Fruit fly (Drosophila melanogaster) whole organism, embryonic: ENCODE measurements around the gene wam.
A peak's percentile ranks its signal among the peaks of the same experiment; 100 is the strongest.

Source experiments
- BEAF-32 ChIP-seq: fragments of 200-800 bp; sonication (Bioruptor generic); optimal IDR thresholded peaks from 3 replicates; lab custom pipeline; 2017; ENCODE audit warnings: missing biosample characterization, missing genetic modification characterization, mild to moderate bottlenecking, moderate library complexity, missing genetic modification reagents
- CG11695 ChIP-seq: fragments of 200-800 bp; sonication (Bioruptor generic); IDR thresholded peaks from 3 replicates; pipeline ENCODE4 v1.3.6; 2022; ENCODE audit warnings: missing biosample characterization, missing genetic modification characterization
- CG11723 ChIP-seq: fragments of 200-800 bp; sonication (Bioruptor generic); optimal IDR thresholded peaks from 2 replicates; lab custom pipeline; 2017; ENCODE audit warnings: missing biosample characterization, mild to moderate bottlenecking, missing genetic modification characterization
- CG12744 ChIP-seq: fragments of 200-800 bp; sonication (Bioruptor generic); optimal IDR thresholded peaks from 2 replicates; lab custom pipeline; 2016; ENCODE audit warnings: missing biosample characterization, missing genetic modification characterization
- CG1647 ChIP-seq: fragments of 200-800 bp; sonication (Bioruptor generic); optimal IDR thresholded peaks from 3 replicates; lab custom pipeline; 2016; ENCODE audit warnings: missing biosample characterization, missing genetic modification characterization
- CG17912 ChIP-seq: fragments of 200-800 bp; sonication (Bioruptor generic); optimal IDR thresholded peaks from 2 replicates; lab custom pipeline; 2018; ENCODE audit warnings: missing biosample characterization, mild to moderate bottlenecking, missing genetic modification characterization
- CG30020 ChIP-seq: fragments of 200-800 bp; optimal IDR thresholded peaks from 2 replicates; lab custom pipeline; 2019; ENCODE audit warnings: missing biosample characterization, mild to moderate bottlenecking, missing genetic modification characterization, moderate library complexity
- CG31365 ChIP-seq: fragments of 200-800 bp; sonication (Bioruptor generic); optimal IDR thresholded peaks from 2 replicates; lab custom pipeline; 2018; ENCODE audit warnings: missing biosample characterization, mild to moderate bottlenecking, missing genetic modification characterization
- CG34224 ChIP-seq: fragments of 200-800 bp; sonication (Bioruptor generic); IDR thresholded peaks from 3 replicates; pipeline ENCODE4 v1.3.6; 2022; ENCODE audit warnings: missing biosample characterization, missing genetic modification characterization; ENCODE audit not compliant: partially characterized antibody
- CG34422 ChIP-seq: fragments of 200-800 bp; sonication (Bioruptor generic); IDR thresholded peaks from 3 replicates; pipeline ENCODE4 v1.3.6; 2022; ENCODE audit warnings: missing biosample characterization, missing genetic modification characterization
- CG3847 ChIP-seq: fragments of 200-800 bp; sonication (Bioruptor generic); IDR thresholded peaks from 2 replicates; pipeline ENCODE4 v1.3.6; 2022; ENCODE audit warnings: missing biosample characterization, missing genetic modification characterization
- CG43689 ChIP-seq: fragments of 200-800 bp; sonication (Bioruptor generic); IDR thresholded peaks from 2 replicates; pipeline ENCODE4 v1.3.6; 2022; ENCODE audit warnings: missing biosample characterization, missing genetic modification characterization
- CG4730 ChIP-seq: fragments of 200-800 bp; sonication (Bioruptor generic); IDR thresholded peaks from 2 replicates; pipeline ENCODE4 v1.3.6; 2022; ENCODE audit warnings: missing biosample characterization, missing genetic modification characterization
- CG6683 ChIP-seq: fragments of 200-800 bp; sonication (Bioruptor generic); optimal IDR thresholded peaks from 2 replicates; lab custom pipeline; 2017; ENCODE audit warnings: missing biosample characterization, mild to moderate bottlenecking, missing genetic modification characterization, missing genetic modification reagents
- CG7372 ChIP-seq: fragments of 200-800 bp; sonication (Bioruptor generic); IDR thresholded peaks from 2 replicates; pipeline ENCODE4 v1.3.6; 2022; ENCODE audit warnings: missing biosample characterization, missing genetic modification characterization
- CHES-1-like ChIP-seq: fragments of 200-800 bp; sonication (Bioruptor generic); optimal IDR thresholded peaks from 2 replicates; lab custom pipeline; 2016; ENCODE audit warnings: missing biosample characterization, missing genetic modification characterization
- Dad ChIP-seq: fragments of 200-800 bp; sonication (Bioruptor generic); optimal IDR thresholded peaks from 3 replicates; lab custom pipeline; 2016; ENCODE audit warnings: missing biosample characterization, missing genetic modification characterization
- Deaf1 ChIP-seq: fragments of 200-800 bp; optimal IDR thresholded peaks from 3 replicates; lab custom pipeline; 2019; ENCODE audit warnings: missing biosample characterization, mild to moderate bottlenecking, missing genetic modification characterization, moderate library complexity
- Drgx ChIP-seq: fragments of 200-800 bp; sonication (Bioruptor generic); IDR thresholded peaks from 2 replicates; pipeline ENCODE4 v1.3.6; 2022; ENCODE audit warnings: missing biosample characterization, missing genetic modification characterization
- Hr39 ChIP-seq: fragments of >200 bp; optimal IDR thresholded peaks from 2 replicates; lab custom pipeline; 2017
- Hsf ChIP-seq: fragments of 200-800 bp; sonication (Bioruptor generic); optimal IDR thresholded peaks from 3 replicates; lab custom pipeline; 2016; ENCODE audit warnings: missing biosample characterization, missing genetic modification characterization
- Kr ChIP-seq: fragments of 200-800 bp; sonication (Bioruptor generic); optimal IDR thresholded peaks from 2 replicates; lab custom pipeline; 2017; ENCODE audit warnings: missing biosample characterization, mild to moderate bottlenecking, missing genetic modification characterization
- Lim3 ChIP-seq: fragments of 200-800 bp; sonication (Bioruptor generic); IDR thresholded peaks from 2 replicates; pipeline ENCODE4 v1.3.6; 2022; ENCODE audit warnings: missing biosample characterization, missing genetic modification characterization
- MESR4 ChIP-seq: fragments of 200-800 bp; sonication (Bioruptor generic); optimal IDR thresholded peaks from 2 replicates; lab custom pipeline; 2018; ENCODE audit warnings: missing biosample characterization, mild to moderate bottlenecking, missing genetic modification characterization, moderate library complexity
- Meics ChIP-seq: fragments of 200-800 bp; sonication (Bioruptor generic); optimal IDR thresholded peaks from 2 replicates; lab custom pipeline; 2017; ENCODE audit warnings: missing biosample characterization, mild to moderate bottlenecking, missing genetic modification characterization
- NfI ChIP-seq: fragments of 200-800 bp; sonication (Bioruptor generic); optimal IDR thresholded peaks from 3 replicates; lab custom pipeline; 2018; ENCODE audit warnings: missing biosample characterization, mild to moderate bottlenecking, missing genetic modification characterization, moderate library complexity
- Poxn ChIP-seq: fragments of 200-800 bp; sonication (Bioruptor generic); IDR thresholded peaks from 2 replicates; pipeline ENCODE4 v1.3.6; 2022; ENCODE audit warnings: missing biosample characterization, missing genetic modification characterization
- Rx ChIP-seq: fragments of 200-800 bp; sonication (Bioruptor generic); IDR thresholded peaks from 2 replicates; pipeline ENCODE4 v1.3.6; 2022; ENCODE audit warnings: missing biosample characterization, missing genetic modification characterization
- Sry-δ ChIP-seq: fragments of 200-800 bp; sonication (Bioruptor generic); optimal IDR thresholded peaks from 2 replicates; lab custom pipeline; 2016; ENCODE audit warnings: missing biosample characterization, missing genetic modification characterization
- Stat92E ChIP-seq, 3 experiments: fragments of >200 bp in 2 of 3; fragments of 200-800 bp in 1 of 3; sonication (Bioruptor generic) in 1 of 3; optimal IDR thresholded peaks; 2 replicates each; lab custom pipeline; 2017 to 2019; ENCODE audit warnings: missing biosample characterization in 3 of 3, missing genetic modification characterization in 3 of 3, mild to moderate bottlenecking in 1 of 3, moderate library complexity in 1 of 3
- corto ChIP-seq: fragments of 200-800 bp; sonication (Bioruptor generic); optimal IDR thresholded peaks from 2 replicates; lab custom pipeline; 2016; ENCODE audit warnings: missing biosample characterization, mild to moderate bottlenecking, missing genetic modification characterization, moderate library complexity
- dan ChIP-seq: fragments of 200-800 bp; sonication (Bioruptor generic); IDR thresholded peaks from 2 replicates; pipeline ENCODE4 v1.3.6; 2022; ENCODE audit warnings: missing biosample characterization, missing genetic modification characterization
- emc ChIP-seq: fragments of 200-800 bp; sonication (Bioruptor generic); optimal IDR thresholded peaks from 2 replicates; lab custom pipeline; 2016; ENCODE audit warnings: missing biosample characterization, missing genetic modification characterization
- en ChIP-seq: fragments of 200-800 bp; sonication (Bioruptor generic); optimal IDR thresholded peaks from 2 replicates; lab custom pipeline; 2016; ENCODE audit warnings: missing biosample characterization, missing genetic modification characterization
- gcm2 ChIP-seq: fragments of 200-800 bp; sonication (Bioruptor generic); optimal IDR thresholded peaks from 2 replicates; lab custom pipeline; 2016; ENCODE audit warnings: missing biosample characterization, missing genetic modification characterization
- gem ChIP-seq: fragments of 200-800 bp; sonication (Bioruptor generic); optimal IDR thresholded peaks from 2 replicates; lab custom pipeline; 2019; ENCODE audit warnings: missing biosample characterization, mild to moderate bottlenecking, missing genetic modification characterization, moderate library complexity
- hb ChIP-seq: fragments of 200-800 bp; sonication (Bioruptor generic); IDR thresholded peaks from 3 replicates; pipeline ENCODE4 v1.3.6; 2022; ENCODE audit warnings: missing biosample characterization, missing genetic modification characterization; ENCODE audit not compliant: partially characterized antibody
- jigr1 ChIP-seq: fragments of 200-800 bp; sonication (Bioruptor generic); IDR thresholded peaks from 3 replicates; pipeline ENCODE4 v1.3.6; 2022; ENCODE audit warnings: missing biosample characterization, missing genetic modification characterization
- lilli ChIP-seq: fragments of 200-800 bp; sonication (Bioruptor generic); optimal IDR thresholded peaks from 3 replicates; lab custom pipeline; 2016; ENCODE audit warnings: missing biosample characterization, missing genetic modification characterization
- lmd ChIP-seq: fragments of 200-800 bp; sonication (Bioruptor generic); IDR thresholded peaks from 2 replicates; pipeline ENCODE4 v1.3.6; 2022; ENCODE audit warnings: missing biosample characterization, missing genetic modification characterization
- maf-S ChIP-seq: fragments of 200-800 bp; sonication (Bioruptor generic); optimal IDR thresholded peaks from 2 replicates; lab custom pipeline; 2016; ENCODE audit warnings: missing biosample characterization, missing genetic modification characterization
- nau ChIP-seq: fragments of 200-800 bp; sonication (Bioruptor generic); optimal IDR thresholded peaks from 3 replicates; lab custom pipeline; 2017; ENCODE audit warnings: missing biosample characterization, mild to moderate bottlenecking, missing genetic modification characterization, missing genetic modification reagents
- nom ChIP-seq: fragments of 200-800 bp; sonication (Bioruptor generic); optimal IDR thresholded peaks from 2 replicates; lab custom pipeline; 2017; ENCODE audit warnings: missing biosample characterization, missing genetic modification characterization, mild to moderate bottlenecking, moderate library complexity, missing genetic modification reagents
- onecut ChIP-seq: fragments of 200-800 bp; sonication (Bioruptor generic); IDR thresholded peaks from 2 replicates; pipeline ENCODE4 v1.3.6; 2022; ENCODE audit warnings: missing biosample characterization, missing genetic modification characterization
- scrt ChIP-seq: fragments of 200-800 bp; sonication (Bioruptor generic); optimal IDR thresholded peaks from 2 replicates; lab custom pipeline; 2018; ENCODE audit warnings: missing biosample characterization, mild to moderate bottlenecking, missing genetic modification characterization, moderate library complexity
- shn ChIP-seq: fragments of 200-800 bp; sonication (Bioruptor generic); optimal IDR thresholded peaks from 3 replicates; lab custom pipeline; 2016; ENCODE audit warnings: missing biosample characterization, missing genetic modification characterization
- so ChIP-seq: fragments of 200-800 bp; sonication (Bioruptor generic); IDR thresholded peaks from 3 replicates; pipeline ENCODE4 v1.3.6; 2022; ENCODE audit warnings: missing biosample characterization, missing genetic modification characterization
- sqz ChIP-seq: fragments of 200-800 bp; sonication (Bioruptor generic); optimal IDR thresholded peaks from 3 replicates; lab custom pipeline; 2018; ENCODE audit warnings: missing biosample characterization, mild to moderate bottlenecking, missing genetic modification characterization
- tup ChIP-seq: fragments of 200-800 bp; sonication (Bioruptor generic); optimal IDR thresholded peaks from 2 replicates; lab custom pipeline; 2016; ENCODE audit warnings: missing biosample characterization, mild to moderate bottlenecking, missing genetic modification characterization, moderate library complexity
- z ChIP-seq: fragments of 200-800 bp; sonication (Bioruptor generic); IDR thresholded peaks from 3 replicates; pipeline ENCODE4 v1.3.6; 2022; ENCODE audit warnings: missing biosample characterization, missing genetic modification characterization
- zf30C ChIP-seq: fragments of 200-800 bp; sonication (Bioruptor generic); optimal IDR thresholded peaks from 3 replicates; lab custom pipeline; 2018; ENCODE audit warnings: missing biosample characterization, mild to moderate bottlenecking, missing genetic modification characterization

Gene wam

DNA sequence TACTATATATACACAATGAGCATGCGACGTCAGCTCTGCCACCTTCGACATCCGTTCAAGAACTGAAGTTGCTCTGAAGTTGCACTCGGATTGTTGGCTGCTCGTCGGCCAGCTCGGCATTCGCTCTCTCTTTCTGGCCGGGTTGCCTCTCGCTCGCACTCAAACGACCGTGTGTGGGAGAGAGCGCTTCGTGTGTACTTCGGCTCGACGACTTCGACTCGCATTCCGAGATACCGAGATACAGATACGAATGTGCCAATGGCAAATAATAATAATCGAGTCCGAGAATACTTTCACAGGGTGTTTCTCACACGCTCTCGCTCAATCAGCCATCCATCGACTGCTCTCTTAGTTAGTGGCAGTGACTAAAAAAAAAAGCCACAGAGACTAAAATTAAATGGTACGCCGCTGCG, 7.5 kb upstream of the wam start (continued):
- TF ChIP-seq NfI (GFP tag; lab: Kevin White, UChicago), result peak; percentile 9
- no peak for TF ChIP-seq maf-S (GFP tag; lab: Kevin White, UChicago)
- TF ChIP-seq lmd (GFP tag; lab: Robert Waterston, UW), result 0 out of 2 replicates have a peak, but pooled peaks have one; percentile 11
- peak; percentile 5 for TF ChIP-seq CG12744
- peak; percentile 52; the same call in 1 of the 2 replicates for TF ChIP-seq Drgx (GFP tag; lab: Robert Waterston, UW)
- peak; percentile 30 for TF ChIP-seq scrt (GFP tag; lab: Kevin White, UChicago)
- no peak for TF ChIP-seq CG6683 (GFP tag; lab: Kevin White, UChicago)
- no peak for TF ChIP-seq CG4730 (GFP tag; lab: Robert Waterston, UW)
- TF ChIP-seq emc (GFP tag; lab: Kevin White, UChicago), result no peak
- peak; percentile 85 for TF ChIP-seq nom (GFP tag; lab: Kevin White, UChicago)
- no peak for TF ChIP-seq CG30020 (tag; lab: Kevin White, UChicago)
- TF ChIP-seq z (GFP tag; lab: Robert Waterston, UW), result peak; percentile 84
- TF ChIP-seq sqz (GFP tag; lab: Kevin White, UChicago), result peak; percentile 49
- TF ChIP-seq CG43689, result no peak
- TF ChIP-seq Deaf1 (tag; lab: Kevin White, UChicago), result peak; percentile 100
- TF ChIP-seq Hr39 (lab: Kevin White, UChicago), result no peak
- no peak for TF ChIP-seq corto (GFP tag; lab: Kevin White, UChicago)
- TF ChIP-seq CG17912 (GFP tag; lab: Kevin White, UChicago), result peak; percentile 45
- no peak for TF ChIP-seq Rx
- TF ChIP-seq Meics, result peak; percentile 26
- 0 out of 2 replicates have a peak, but pooled peaks have one; percentile 16 for TF ChIP-seq CG7372 (GFP tag; lab: Robert Waterston, UW)
- TF ChIP-seq dan (GFP tag; lab: Robert Waterston, UW), result no peak
- TF ChIP-seq Hsf (GFP tag; lab: Kevin White, UChicago), result peak; percentile 7
- no peak for TF ChIP-seq Sry-δ (GFP tag; lab: Kevin White, UChicago)
- no peak for TF ChIP-seq hb (GFP tag; lab: Robert Waterston, UW)
- TF ChIP-seq Dad (GFP tag; lab: Kevin White, UChicago), result no peak
- TF ChIP-seq nau, result no peak
- TF ChIP-seq jigr1 (GFP tag; lab: Robert Waterston, UW), result no peak
- peak; percentile 34; the same call in 1 of the 3 replicates for TF ChIP-seq CG34422
- TF ChIP-seq so (GFP tag; lab: Robert Waterston, UW), result no peak; the same call in 2 of the 3 replicates
- TF ChIP-seq CG34224, result no peak
- TF ChIP-seq Lim3 (GFP tag; lab: Robert Waterston, UW), result no peak
- TF ChIP-seq lilli (GFP tag; lab: Kevin White, UChicago), result peak; percentile 13
- no peak for TF ChIP-seq BEAF-32 (GFP tag; lab: Kevin White, UChicago)
- no peak for TF ChIP-seq Poxn (GFP tag; lab: Robert Waterston, UW)
- no peak for TF ChIP-seq CG31365 (tag; lab: Kevin White, UChicago)
- TF ChIP-seq zf30C (GFP tag; lab: Kevin White, UChicago), result peak; percentile 24
- no peak for TF ChIP-seq CG11723
- TF ChIP-seq shn (GFP tag; lab: Kevin White, UChicago), result peak; percentile 13
- no peak for TF ChIP-seq en (GFP tag; lab: Kevin White, UChicago)
- no peak for TF ChIP-seq tup (GFP tag; lab: Kevin White, UChicago)
- TF ChIP-seq CHES-1-like (GFP tag; lab: Kevin White, UChicago), result no peak
- TF ChIP-seq MESR4 (GFP tag; lab: Kevin White, UChicago), result no peak
- TF ChIP-seq CG11695, result peak; percentile 48; the same call in 1 of the 3 replicates
- 0 out of 2 replicates have a peak, but pooled peaks have one; percentile 24 for TF ChIP-seq CG3847 (GFP tag; lab: Robert Waterston, UW)
- no peak for TF ChIP-seq Kr (GFP tag; lab: Kevin White, UChicago)
- TF ChIP-seq gem (tag; lab: Kevin White, UChicago), result no peak
- TF ChIP-seq onecut (GFP tag; lab: Robert Waterston, UW), result peak; percentile 30; the same call in 1 of the 2 replicates
- no peak for TF ChIP-seq CG1647
- no peak for TF ChIP-seq gcm2 (GFP tag; lab: Kevin White, UChicago)
- peak in 1 of 3 experiments; percentile 25 for TF ChIP-seq Stat92E (GFP tag; optimal IDR thresholded peaks at IDR 0.05; lab: Kevin White, UChicago)
